Fruit fly (Drosophila melanogaster) Kc167 (cell line): ENCODE data around the gene CG13409.

ENCODE experiments used
- Myc ChIP-seq: fragments of >200 bp; optimal IDR thresholded peaks from 2 replicates; lab custom pipeline; 2017; ENCODE audit warnings: missing external identifiers
- Sin3A ChIP-seq: fragments of >200 bp; optimal IDR thresholded peaks from 2 replicates; lab custom pipeline; 2018; ENCODE audit warnings: missing external identifiers
- h ChIP-seq: fragments of >200 bp; optimal IDR thresholded peaks from 3 replicates; lab custom pipeline; 2018; ENCODE audit warnings: missing external identifiers
- insv ChIP-seq: fragments of >200 bp; optimal IDR thresholded peaks from 3 replicates; lab custom pipeline; 2018; ENCODE audit warnings: missing external identifiers
- psq ChIP-seq: fragments of >200 bp; optimal IDR thresholded peaks from 2 replicates; lab custom pipeline; 2017; ENCODE audit warnings: missing external identifiers
- ttk ChIP-seq: sonication (Bioruptor generic); optimal IDR thresholded peaks from 2 replicates; lab custom pipeline; 2017; ENCODE audit warnings: missing external identifiers

The CG13409 gene

DNA sequence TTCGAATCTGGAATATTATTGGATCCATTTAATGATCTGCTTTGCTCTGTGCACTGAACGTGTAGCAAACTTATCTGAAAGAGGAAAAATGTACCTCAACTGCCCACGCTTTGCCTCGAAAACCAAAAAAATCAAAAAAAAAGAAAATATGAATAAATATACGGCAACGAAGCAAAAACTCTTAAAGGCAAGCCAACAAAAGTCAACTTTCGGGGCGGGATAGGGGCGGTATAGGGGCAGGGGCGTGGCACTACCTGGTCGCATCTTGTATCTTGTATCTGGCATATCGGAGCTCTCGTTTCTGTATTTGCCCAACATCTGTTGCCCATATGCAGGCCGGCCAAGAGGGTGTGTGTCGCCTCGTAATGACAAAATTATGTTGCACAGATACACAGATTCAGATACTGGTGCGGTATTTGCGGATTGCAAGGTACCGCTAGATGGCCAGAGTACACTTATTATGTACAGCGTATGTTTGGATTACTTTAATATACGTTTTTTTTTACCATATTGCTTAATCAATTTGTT, 12.8 kb upstream of the CG13409 start:
- no peak for TF ChIP-seq h (lab: Kevin White, UChicago)
- no peak for TF ChIP-seq insv (lab: Kevin White, UChicago)

DNA sequence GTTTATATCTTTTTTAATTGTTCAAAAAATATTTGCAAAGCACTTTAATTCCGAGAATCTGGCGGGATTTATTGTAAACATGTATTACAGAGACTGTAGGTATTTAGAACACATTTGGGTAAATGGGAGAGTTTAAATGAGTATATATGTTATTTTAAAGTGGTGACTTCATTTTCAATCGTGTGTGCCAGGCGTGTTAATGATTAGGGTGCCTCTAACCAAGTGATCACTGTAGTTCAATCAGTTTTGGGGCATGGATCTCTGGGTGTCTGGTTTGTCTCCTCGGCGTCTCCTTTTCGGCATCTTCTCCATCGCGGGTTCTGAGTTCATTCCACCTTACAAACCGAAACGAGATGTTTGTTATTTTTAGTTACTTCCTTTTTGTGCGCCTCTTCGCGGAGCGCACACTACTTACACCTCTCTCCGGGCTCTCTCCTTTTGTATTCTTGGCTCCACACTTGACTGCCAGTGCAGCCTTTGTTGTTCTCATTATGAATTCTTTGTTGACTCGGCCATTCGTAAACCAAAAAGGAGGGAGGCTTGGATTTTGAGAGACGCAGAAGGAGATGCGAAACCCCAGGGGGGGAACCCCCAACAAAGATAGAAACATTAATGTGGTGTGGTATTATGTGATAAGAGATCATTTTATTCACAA, 12.2 kb upstream of the CG13409 start:
- TF ChIP-seq psq (lab: Kevin White, UChicago) = no peak

DNA sequence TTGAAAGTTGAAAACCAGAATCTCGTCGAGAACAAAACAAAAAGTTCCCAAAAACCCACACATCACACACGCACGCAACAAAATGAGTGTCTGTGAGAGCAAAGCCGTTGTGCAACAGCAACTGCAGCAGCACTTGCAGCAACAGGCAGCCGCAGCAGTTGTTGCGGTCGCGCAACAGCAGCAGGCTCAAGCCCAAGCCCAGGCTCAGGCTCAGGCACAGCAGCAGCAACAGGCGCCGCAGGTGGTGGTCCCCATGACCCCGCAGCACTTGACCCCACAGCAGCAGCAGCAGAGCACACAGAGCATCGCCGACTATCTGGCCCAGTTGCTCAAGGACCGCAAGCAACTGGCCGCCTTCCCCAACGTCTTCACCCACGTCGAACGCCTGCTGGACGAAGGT, 11.3 kb upstream of the CG13409 start:
- no peak for TF ChIP-seq Myc (lab: Kevin White, UChicago)
- peak; percentile 2 for TF ChIP-seq ttk (lab: Kevin White, UChicago)

DNA sequence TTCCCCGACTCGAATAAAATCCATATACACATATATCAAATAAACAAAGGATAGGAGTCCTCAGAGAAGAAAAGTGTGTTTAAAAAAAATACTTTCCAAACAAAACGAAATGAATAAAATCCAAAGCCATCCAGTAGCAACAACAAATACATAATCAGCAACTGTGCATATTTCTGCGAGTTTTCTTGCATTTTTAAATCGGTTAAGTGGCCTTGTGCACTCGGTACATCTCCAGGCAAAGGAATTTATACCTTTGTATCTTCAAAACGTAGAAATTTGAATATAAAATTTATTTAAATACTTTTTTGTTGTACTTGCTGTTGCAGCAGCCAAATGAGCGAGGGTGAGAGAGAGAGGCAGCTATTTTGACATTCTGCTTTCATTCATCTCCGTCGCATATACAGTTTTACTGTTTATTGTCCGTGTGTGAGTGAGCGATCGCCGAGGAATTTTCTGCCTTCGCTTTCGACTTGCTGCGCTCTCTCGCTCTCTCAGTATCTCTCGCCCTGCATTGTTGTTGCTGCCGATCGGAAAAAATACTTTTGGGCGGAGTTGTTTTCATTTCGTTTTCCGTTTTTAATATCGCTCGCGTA, 10.7 kb upstream of the CG13409 start:
- TF ChIP-seq Sin3A = no peak
- no peak for TF ChIP-seq insv (lab: Kevin White, UChicago)
- TF ChIP-seq Myc (lab: Kevin White, UChicago) = no peak
- no peak for TF ChIP-seq ttk (lab: Kevin White, UChicago)
- no peak for TF ChIP-seq h (lab: Kevin White, UChicago)

DNA sequence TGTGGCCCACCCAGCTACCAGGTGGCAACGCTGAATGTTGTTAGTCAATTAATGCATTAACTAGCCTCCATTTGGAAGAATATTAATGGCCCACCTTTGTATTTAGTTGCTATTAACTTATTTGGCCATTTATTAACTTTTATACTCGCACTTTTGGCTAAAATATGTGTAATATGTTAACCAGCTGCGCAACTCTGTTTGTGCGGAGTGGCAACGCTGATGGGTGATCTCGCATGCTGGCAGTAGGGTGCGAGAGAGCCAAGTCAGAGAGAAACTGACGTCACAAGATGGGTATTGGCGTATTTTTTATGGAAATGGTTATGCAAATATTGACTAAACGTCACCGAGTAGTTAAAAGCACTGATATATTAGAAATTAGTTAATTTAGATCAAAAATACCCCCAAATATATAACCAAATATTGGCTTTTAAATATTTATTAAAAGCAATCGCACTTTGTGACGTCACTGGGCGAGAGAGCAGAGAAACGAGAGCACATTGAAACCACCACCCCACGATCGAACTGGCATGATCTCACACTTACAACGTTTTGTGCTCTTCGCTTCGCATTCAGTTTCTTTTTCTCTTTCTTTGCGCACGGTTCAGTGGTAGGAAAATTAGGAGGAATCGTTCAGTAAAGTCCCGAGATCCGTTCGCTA, 10.1 kb upstream of the CG13409 start, which contains the start of gene how:
how (plus strand) TSS at position 567 of the 658 bp plus-strand sequence.
- TF ChIP-seq insv (lab: Kevin White, UChicago) = no peak
- TF ChIP-seq Myc (lab: Kevin White, UChicago) = no peak
- TF ChIP-seq psq (lab: Kevin White, UChicago) = no peak
- no peak for TF ChIP-seq h (lab: Kevin White, UChicago)

DNA sequence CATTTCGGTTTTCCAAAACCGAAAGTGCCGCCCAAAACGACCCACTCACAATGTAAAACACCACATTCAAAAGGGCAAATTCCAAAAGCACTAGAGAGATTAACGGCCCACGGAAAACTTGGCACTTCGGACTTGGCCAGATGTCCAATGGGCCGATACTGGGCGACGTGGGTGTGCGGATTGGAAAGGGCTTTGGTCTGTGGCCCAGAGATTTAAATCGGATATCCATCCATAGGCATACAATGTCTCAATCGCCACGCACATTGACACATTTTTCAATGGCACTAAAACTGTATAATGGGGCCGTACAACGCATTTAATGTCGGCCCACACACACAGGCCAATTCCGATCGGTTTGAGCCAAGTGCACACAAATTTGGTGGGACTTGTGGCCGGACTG, 8.7 kb upstream of the CG13409 start:
- TF ChIP-seq insv (lab: Kevin White, UChicago) = no peak
- no peak for TF ChIP-seq h (lab: Kevin White, UChicago)
- TF ChIP-seq Myc (lab: Kevin White, UChicago) = no peak
- TF ChIP-seq Sin3A = no peak
- TF ChIP-seq ttk (lab: Kevin White, UChicago) = no peak
- no peak for TF ChIP-seq psq (lab: Kevin White, UChicago)

DNA sequence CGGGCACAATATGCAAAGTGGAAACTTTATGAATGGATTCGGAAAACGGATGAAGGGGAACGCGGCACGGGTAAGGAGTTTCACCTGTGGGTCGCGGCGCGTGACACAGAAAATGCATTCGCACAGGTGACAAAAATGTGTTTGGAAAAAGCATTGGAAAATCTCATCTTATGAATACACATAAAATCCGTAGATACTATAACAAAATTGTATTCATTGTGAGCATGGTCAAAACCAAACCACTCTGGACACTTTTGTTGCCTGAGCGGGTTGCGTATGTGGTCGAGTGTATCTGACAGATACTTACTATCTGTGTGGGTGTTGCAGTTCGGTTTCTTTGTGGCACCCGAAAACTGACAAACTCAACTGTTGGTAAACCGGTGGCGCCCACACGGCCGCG, 7.8 kb upstream of the CG13409 start:
- no peak for TF ChIP-seq ttk (lab: Kevin White, UChicago)
- no peak for TF ChIP-seq insv (lab: Kevin White, UChicago)
- TF ChIP-seq Sin3A = no peak
- TF ChIP-seq h (lab: Kevin White, UChicago) = no peak
- TF ChIP-seq psq (lab: Kevin White, UChicago) = no peak
- no peak for TF ChIP-seq Myc (lab: Kevin White, UChicago)

DNA sequence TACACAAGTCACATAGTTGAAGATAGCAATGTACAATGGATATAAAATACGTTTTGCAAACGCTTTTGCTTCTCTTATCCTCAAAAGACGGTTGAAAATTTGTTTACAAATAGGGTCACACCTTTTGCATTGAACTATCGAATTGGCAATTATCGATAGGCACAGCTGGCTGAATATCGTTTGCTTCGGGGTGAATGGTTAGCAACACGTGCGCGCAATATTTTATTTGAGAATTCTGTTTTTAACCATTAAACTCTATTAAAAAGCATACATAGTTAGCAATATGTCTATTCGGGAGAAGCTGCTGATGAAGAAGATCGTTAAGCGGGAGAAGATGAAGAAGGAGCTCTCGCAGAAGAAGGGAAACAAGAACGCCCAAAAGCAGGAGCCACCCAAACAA, 3.9 kb upstream of the CG13409 start:
- TF ChIP-seq psq (lab: Kevin White, UChicago) (no peak), Sin3A (no peak), h (lab: Kevin White, UChicago) (no peak), insv (lab: Kevin White, UChicago) (no peak), ttk (lab: Kevin White, UChicago) (no peak), Myc (lab: Kevin White, UChicago) (no peak)

DNA sequence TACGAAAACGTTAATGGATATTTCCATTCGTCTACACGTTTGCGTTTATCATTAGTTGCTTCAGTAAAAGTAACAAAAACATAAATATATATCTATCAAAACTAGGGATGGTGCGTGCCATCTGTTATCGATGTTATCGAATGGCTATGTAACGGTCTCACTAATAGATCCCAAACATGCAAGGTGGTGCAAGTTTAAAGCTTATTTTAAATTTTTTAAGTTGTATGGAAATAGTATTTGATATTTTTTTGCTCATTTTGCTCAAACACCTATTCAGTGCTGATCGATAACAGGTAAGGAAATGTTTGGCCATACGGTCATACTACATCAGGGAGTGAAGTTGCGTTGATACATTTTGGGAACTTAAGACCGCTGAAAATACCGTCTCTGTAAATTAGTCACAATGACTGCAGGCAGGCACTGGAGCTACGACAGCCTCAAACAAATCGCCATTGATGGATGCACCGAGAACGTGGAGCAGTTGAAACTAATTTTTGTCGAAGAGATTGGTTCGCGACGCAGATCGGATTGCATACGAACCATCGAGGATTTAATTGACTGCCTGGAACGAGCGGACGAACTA, 2.6 kb upstream of the CG13409 start, which contains the start of the genes CG45099, CG6015, pit and Fadd:
CG45099 (minus strand) TSS at position 127 of the 583 bp plus-strand sequence.
CG6015 (minus strand) TSS at position 127 of the 583 bp plus-strand sequence.
pit (plus strand) TSS at position 139 of the 583 bp plus-strand sequence.
Fadd (plus strand) TSS at position 296 of the 583 bp plus-strand sequence.
- TF ChIP-seq insv (lab: Kevin White, UChicago) (no peak), psq (lab: Kevin White, UChicago) (no peak), Sin3A (no peak), h (lab: Kevin White, UChicago) (no peak), Myc (lab: Kevin White, UChicago) (no peak), ttk (lab: Kevin White, UChicago) (no peak)

DNA sequence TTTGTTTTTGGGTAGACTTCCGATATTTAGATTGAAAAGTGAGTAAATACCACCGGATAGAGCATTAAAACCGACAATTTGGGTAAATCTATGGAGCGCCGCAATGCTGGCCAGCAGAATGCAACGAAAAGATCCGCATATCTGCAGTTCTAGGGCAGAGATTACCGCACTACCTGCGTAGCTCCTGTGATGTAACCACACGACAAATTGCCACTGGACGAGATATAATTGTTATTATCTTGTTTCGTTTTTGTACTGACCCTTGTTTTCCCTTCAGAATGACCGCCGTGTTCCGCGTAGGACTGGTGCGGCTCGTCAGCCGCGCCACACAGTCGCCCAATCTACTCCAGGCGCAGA, 4.0 kb downstream of the CG13409 start:
- TF ChIP-seq h (lab: Kevin White, UChicago) (no peak), Myc (lab: Kevin White, UChicago) (no peak), insv (lab: Kevin White, UChicago) (no peak), ttk (lab: Kevin White, UChicago) (no peak), Sin3A (no peak)

DNA sequence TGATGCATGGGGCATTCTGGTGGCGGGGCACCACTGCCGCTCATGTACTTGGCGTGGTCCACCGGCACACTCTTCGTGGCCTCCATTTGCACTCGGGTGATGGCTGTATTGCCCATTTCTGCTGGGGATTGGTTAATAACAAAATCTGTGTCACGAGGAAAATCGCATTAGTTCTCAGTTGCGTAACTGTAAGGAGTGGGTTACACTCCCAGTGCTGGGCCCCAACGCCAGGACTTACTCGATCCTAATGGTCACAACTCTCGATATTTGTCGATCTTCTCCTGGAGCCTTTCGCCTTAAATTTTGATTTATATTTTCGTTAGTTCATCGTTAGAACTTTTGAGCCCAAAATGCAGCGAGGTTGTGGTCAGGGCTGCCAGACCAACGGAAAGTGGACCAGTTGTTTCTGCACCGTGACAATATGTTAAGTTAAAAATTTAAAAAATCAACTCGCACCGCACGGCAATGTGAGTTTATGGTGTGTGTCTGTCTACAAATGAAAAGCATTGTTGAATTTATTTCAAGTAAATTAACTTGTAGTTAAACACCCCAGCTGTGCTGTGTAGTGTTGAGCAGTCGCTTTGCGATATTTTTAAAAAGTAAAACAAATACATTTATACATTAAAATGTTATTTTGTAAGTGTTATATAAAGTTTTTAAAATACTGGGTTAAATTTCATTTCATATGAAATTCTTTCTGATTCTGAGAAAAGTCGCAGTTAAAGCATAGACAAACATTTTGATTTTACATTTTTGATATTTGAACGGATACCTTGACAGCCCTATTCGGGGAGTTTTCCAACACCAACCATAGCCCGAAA, 4.6 kb downstream of the CG13409 start, which contains the start of the genes Cchl and ND-42:
Cchl (minus strand) TSS at position 559 of the 821 bp plus-strand sequence.
ND-42 (plus strand) TSS at position 788 of the 821 bp plus-strand sequence.
- TF ChIP-seq h (lab: Kevin White, UChicago) (no peak), insv (lab: Kevin White, UChicago) (no peak), Myc (lab: Kevin White, UChicago) (no peak), psq (lab: Kevin White, UChicago) (no peak), ttk (lab: Kevin White, UChicago) (no peak), Sin3A (no peak)
